Fruit fly (Drosophila melanogaster): ENCODE measurements around the gene w-cup.

dm6 chr2L:10581602-10582001 is 4.0 kb upstream of the w-cup start, which contains the start of gene CG34161:
- no peak for TF ChIP-seq CG3919 (GFP tag; optimal IDR thresholded peaks at IDR 0.05)
- no peak for TF ChIP-seq Hr39 (GFP tag; optimal IDR thresholded peaks at IDR 0.05)
- no peak for TF ChIP-seq achi (GFP tag; optimal IDR thresholded peaks at IDR 0.05)
- TF ChIP-seq CG34406 (GFP tag; optimal IDR thresholded peaks at IDR 0.05): no peak
- no peak for TF ChIP-seq CG10631 (GFP tag; optimal IDR thresholded peaks at IDR 0.05)
- no peak for TF ChIP-seq Eip78C (GFP tag)
- TF ChIP-seq dac (GFP tag; optimal IDR thresholded peaks at IDR 0.05): no peak

Data from whole organism, prepupa.